Fruit fly (Drosophila melanogaster): ENCODE data around the gene CG6356.

The CG6356 gene

dm6 chr3R:24264414-24265363 is 19.1 kb upstream of the CG6356 start:
- TF ChIP-seq EcR (GFP tag; optimal IDR thresholded peaks at IDR 0.05), result no peak
- TF ChIP-seq Dll (optimal IDR thresholded peaks at IDR 0.05), result no peak
- no peak for TF ChIP-seq usp (GFP tag; optimal IDR thresholded peaks at IDR 0.05)
- no peak for TF ChIP-seq psq (optimal IDR thresholded peaks at IDR 0.05)
- TF ChIP-seq pan (optimal IDR thresholded peaks at IDR 0.05), result no peak
- no peak for TF ChIP-seq CG8478 (optimal IDR thresholded peaks at IDR 0.05)

- TF ChIP-seq EcR (GFP tag; optimal IDR thresholded peaks at IDR 0.05) (peak in 1 of 2 experiments; percentile 56), psq (optimal IDR thresholded peaks at IDR 0.05) (no peak)
Measured at dm6 chr3R:24266786-24267579, 16.8 kb upstream of the CG6356 start.

dm6 chr3R:24267580-24268202 is 16.1 kb upstream of the CG6356 start:
- no peak for TF ChIP-seq CG8478 (optimal IDR thresholded peaks at IDR 0.05)
- TF ChIP-seq EcR (GFP tag; optimal IDR thresholded peaks at IDR 0.05), result peak in 1 of 2 experiments; percentile 44

- TF ChIP-seq EcR (GFP tag; optimal IDR thresholded peaks at IDR 0.05) (no peak), pan (optimal IDR thresholded peaks at IDR 0.05) (no peak), Dll (optimal IDR thresholded peaks at IDR 0.05) (no peak), CG8478 (optimal IDR thresholded peaks at IDR 0.05) (no peak), usp (GFP tag; optimal IDR thresholded peaks at IDR 0.05) (no peak), psq (optimal IDR thresholded peaks at IDR 0.05) (no peak)
Measured at dm6 chr3R:24268293-24268692, 15.5 kb upstream of the CG6356 start.

dm6 chr3R:24270034-24270433 is 13.7 kb upstream of the CG6356 start:
- TF ChIP-seq EcR (GFP tag; optimal IDR thresholded peaks at IDR 0.05) (peak in 1 of 2 experiments; percentile 18), pan (optimal IDR thresholded peaks at IDR 0.05) (no peak)

dm6 chr3R:24270578-24270977 is 13.2 kb upstream of the CG6356 start:
- no peak for TF ChIP-seq usp (GFP tag; optimal IDR thresholded peaks at IDR 0.05)
- no peak for TF ChIP-seq EcR (GFP tag; optimal IDR thresholded peaks at IDR 0.05)

dm6 chr3R:24271071-24271470 is 12.7 kb upstream of the CG6356 start, which contains the start of gene jar:
Gene jar, minus strand, starts transcription at chr3R:24271233.
- TF ChIP-seq CG8478 (optimal IDR thresholded peaks at IDR 0.05) (no peak), usp (GFP tag; optimal IDR thresholded peaks at IDR 0.05) (no peak), Dll (optimal IDR thresholded peaks at IDR 0.05) (no peak), pan (optimal IDR thresholded peaks at IDR 0.05) (no peak), psq (optimal IDR thresholded peaks at IDR 0.05) (no peak), EcR (GFP tag; optimal IDR thresholded peaks at IDR 0.05) (no peak)

- no peak for TF ChIP-seq usp (GFP tag; optimal IDR thresholded peaks at IDR 0.05)
- TF ChIP-seq pan (optimal IDR thresholded peaks at IDR 0.05), result no peak
- TF ChIP-seq EcR (GFP tag; optimal IDR thresholded peaks at IDR 0.05), result no peak
- TF ChIP-seq Dll (optimal IDR thresholded peaks at IDR 0.05), result no peak
- no peak for TF ChIP-seq CG8478 (optimal IDR thresholded peaks at IDR 0.05)
- TF ChIP-seq psq (optimal IDR thresholded peaks at IDR 0.05), result no peak
Measured at dm6 chr3R:24272232-24272631, 11.5 kb upstream of the CG6356 start.

dm6 chr3R:24272775-24273290 is 10.9 kb upstream of the CG6356 start, which contains the start of gene Orct2:
Gene Orct2, plus strand, starts transcription at chr3R:24273029.
- TF ChIP-seq EcR (GFP tag; optimal IDR thresholded peaks at IDR 0.05) (no peak), Dll (optimal IDR thresholded peaks at IDR 0.05) (peak; percentile 34), psq (optimal IDR thresholded peaks at IDR 0.05) (no peak), CG8478 (optimal IDR thresholded peaks at IDR 0.05) (no peak)

dm6 chr3R:24274212-24274611 is 9.5 kb upstream of the CG6356 start:
- no peak for TF ChIP-seq psq (optimal IDR thresholded peaks at IDR 0.05)
- TF ChIP-seq EcR (GFP tag; optimal IDR thresholded peaks at IDR 0.05), result no peak
- no peak for TF ChIP-seq CG8478 (optimal IDR thresholded peaks at IDR 0.05)
- no peak for TF ChIP-seq usp (GFP tag; optimal IDR thresholded peaks at IDR 0.05)
- TF ChIP-seq pan (optimal IDR thresholded peaks at IDR 0.05), result no peak
- TF ChIP-seq Dll (optimal IDR thresholded peaks at IDR 0.05), result no peak

dm6 chr3R:24275463-24275862 is 8.3 kb upstream of the CG6356 start:
- TF ChIP-seq Dll (optimal IDR thresholded peaks at IDR 0.05) (no peak), usp (GFP tag; optimal IDR thresholded peaks at IDR 0.05) (no peak), CG8478 (optimal IDR thresholded peaks at IDR 0.05) (no peak), pan (optimal IDR thresholded peaks at IDR 0.05) (no peak), psq (optimal IDR thresholded peaks at IDR 0.05) (no peak), EcR (GFP tag; optimal IDR thresholded peaks at IDR 0.05) (no peak)
